Fruit fly (Drosophila melanogaster) whole organism, embryonic: ENCODE results near the gene mRpL55.

Experiments used
- CG11398 ChIP-seq: fragments of 200-800 bp; sonication (Bioruptor generic); optimal IDR thresholded peaks from 2 replicates; lab custom pipeline; 2016; ENCODE audit warnings: missing biosample characterization, missing genetic modification characterization
- CG3163 ChIP-seq: fragments of 200-800 bp; sonication (Bioruptor generic); optimal IDR thresholded peaks from 3 replicates; lab custom pipeline; 2016; ENCODE audit warnings: missing biosample characterization, missing genetic modification characterization
- CG8478 ChIP-seq: fragments of >200 bp; optimal IDR thresholded peaks from 2 replicates; lab custom pipeline; 2018
- Pdp1 ChIP-seq, 2 experiments: fragments of 200-800 bp; sonication (Bioruptor generic); optimal IDR thresholded peaks; 3 replicates each; lab custom pipeline; 2016; ENCODE audit warnings: missing biosample characterization in 2 of 2, missing genetic modification characterization in 2 of 2, mild to moderate bottlenecking in 1 of 2, moderate library complexity in 1 of 2
- nmo ChIP-seq: fragments of 200-800 bp; sonication (Bioruptor generic); optimal IDR thresholded peaks from 2 replicates; lab custom pipeline; 2018; ENCODE audit warnings: missing biosample characterization, mild to moderate bottlenecking, missing genetic modification characterization, moderate library complexity
- psq ChIP-seq: fragments of 200-800 bp; sonication (Bioruptor generic); optimal IDR thresholded peaks from 2 replicates; lab custom pipeline; 2017; ENCODE audit warnings: missing biosample characterization, missing genetic modification characterization
- ranshi ChIP-seq: fragments of 200-800 bp; sonication (Bioruptor generic); IDR thresholded peaks from 2 replicates; pipeline ENCODE4 v1.3.6; 2022; ENCODE audit warnings: missing biosample characterization, missing genetic modification characterization
- z ChIP-seq: fragments of 200-800 bp; sonication (Bioruptor generic); IDR thresholded peaks from 3 replicates; pipeline ENCODE4 v1.3.6; 2022; ENCODE audit warnings: missing biosample characterization, missing genetic modification characterization

dm6 chr3R:19103189-19103588 lies 8.5 kb upstream of the mRpL55 start:
- TF ChIP-seq CG8478 (lab: Kevin White, UChicago): no peak
- no peak for TF ChIP-seq psq (GFP tag; lab: Kevin White, UChicago)
- no peak for TF ChIP-seq nmo (GFP tag; lab: Kevin White, UChicago)
- TF ChIP-seq CG3163: no peak
- no peak for TF ChIP-seq Pdp1 (GFP tag; optimal IDR thresholded peaks at IDR 0.05; lab: Kevin White, UChicago)
- TF ChIP-seq z: no peak
- no peak for TF ChIP-seq CG11398 (GFP tag; lab: Kevin White, UChicago)
- no peak for TF ChIP-seq ranshi (GFP tag; lab: Robert Waterston, UW)
